Worm (Caenorhabditis elegans): ENCODE results near the gene T08G5.1.
A peak's percentile ranks its signal among the peaks of the same experiment; 100 is the strongest.

T08G5.1 gene

ce11 chrV:13986823-13987222 is 31.7 kb upstream of the T08G5.1 start (continued):
- TF ChIP-seq ztf-26 (tag; optimal IDR thresholded peaks at IDR 0.05) (no peak), Y53G8AR.9 (GFP tag; conservative IDR thresholded peaks at IDR 0.05) (no peak; the same call in 1 of the 2 replicates), attf-6 (GFP tag; IDR thresholded peaks at IDR 0.05) (no peak), dox-1 (GFP tag; IDR thresholded peaks at IDR 0.05) (no peak), ceh-79 (tag; optimal IDR thresholded peaks at IDR 0.05) (peak; percentile 12), Y79H2A.3 (GFP tag; conservative IDR thresholded peaks at IDR 0.05) (no peak), ama-1 (optimal IDR thresholded peaks at IDR 0.05) (no peak), ama-1 (GFP tag; optimal IDR thresholded peaks at IDR 0.05) (peak in 1 of 2 experiments; percentile 24), snpc-4 (GFP tag; optimal IDR thresholded peaks at IDR 0.05) (no peak), snpc-4 (tag; optimal IDR thresholded peaks at IDR 0.05) (peak in 1 of 4 experiments; percentile 3), madf-6 (GFP tag; IDR thresholded peaks at IDR 0.05) (peak; percentile 52), cebp-1 (GFP tag; IDR thresholded peaks at IDR 0.05) (no peak), cebp-1 (tag; optimal IDR thresholded peaks at IDR 0.05) (no peak), unc-130 (GFP tag; optimal IDR thresholded peaks at IDR 0.05) (no peak), Y56A3A.18 (GFP tag; IDR thresholded peaks at IDR 0.05) (0 out of 2 replicates have a peak, but pooled peaks have one; percentile 48), Y67H2A.10 (GFP tag; conservative IDR thresholded peaks at IDR 0.05) (no peak)

- TF ChIP-seq snpc-3.4 (tag; optimal IDR thresholded peaks at IDR 0.05) (peak; percentile 27), hmg-1.2 (GFP tag; IDR thresholded peaks at IDR 0.05) (peak; percentile 34; the same call in 1 of the 2 replicates), snpc-1.1 (tag; optimal IDR thresholded peaks at IDR 0.05; ENCODE audit: insufficient read depth) (peak; percentile 77), snpc-4 (GFP tag; optimal IDR thresholded peaks at IDR 0.05) (peak; percentile 32), snpc-4 (tag; optimal IDR thresholded peaks at IDR 0.05) (peak in 3 of 4 experiments; percentile 58 to 90 (median 89))
These were observed 26.5 kb upstream of the T08G5.1 start for ce11 chrV:13992017-13992416.

ce11 chrV:13992485-13992884 is 26.1 kb upstream of the T08G5.1 start, which contains the start of gene droe-4:
droe-4 (plus strand) TSS chrV:13992656.
- TF ChIP-seq dpl-1 (GFP tag; optimal IDR thresholded peaks at IDR 0.05) (no peak), gei-17 (GFP tag; optimal IDR thresholded peaks at IDR 0.05) (no peak), nhr-120 (GFP tag; IDR thresholded peaks at IDR 0.05) (no peak), ceh-79 (tag; optimal IDR thresholded peaks at IDR 0.05) (no peak), snpc-3.4 (tag; optimal IDR thresholded peaks at IDR 0.05) (no peak), attf-5 (GFP tag; optimal IDR thresholded peaks at IDR 0.05) (no peak)

ce11 chrV:13993478-13993877 is 25.1 kb upstream of the T08G5.1 start:
- TF ChIP-seq C06A6.2 (GFP tag; conservative IDR thresholded peaks at IDR 0.05) (no peak), F49E8.2 (tag; optimal IDR thresholded peaks at IDR 0.05; ENCODE audit: insufficient read depth) (no peak), nhr-27 (tag; optimal IDR thresholded peaks at IDR 0.05) (no peak), snpc-1.1 (tag; optimal IDR thresholded peaks at IDR 0.05; ENCODE audit: insufficient read depth) (no peak), cebp-2 (GFP tag; IDR thresholded peaks at IDR 0.05) (no peak), lin-26 (GFP tag; IDR thresholded peaks at IDR 0.05) (no peak), egrh-3 (GFP tag; IDR thresholded peaks at IDR 0.05) (no peak), madf-3 (GFP tag; IDR thresholded peaks at IDR 0.05) (no peak), attf-5 (GFP tag; optimal IDR thresholded peaks at IDR 0.05) (no peak), B0336.3 (GFP tag; IDR thresholded peaks at IDR 0.05) (no peak), bed-1 (GFP tag; IDR thresholded peaks at IDR 0.05) (no peak), hmg-20 (GFP tag; IDR thresholded peaks at IDR 0.05) (no peak), ztf-18 (tag; optimal IDR thresholded peaks at IDR 0.05) (no peak), C17E4.6 (GFP tag; IDR thresholded peaks at IDR 0.05) (no peak), chd-7 (tag; optimal IDR thresholded peaks at IDR 0.05) (no peak), zfh-2 (GFP tag; conservative IDR thresholded peaks at IDR 0.05) (no peak), nfyb-1 (GFP tag; IDR thresholded peaks at IDR 0.05) (no peak)
